Worm (Caenorhabditis elegans) whole organism, midembryonic: Measurements from ENCODE around the gene T23F2.5.

Source experiments
- flt-1 ChIP-seq: fragments of 200-800 bp; sonication (Bioruptor generic); IDR thresholded peaks from 2 replicates; pipeline ENCODE4 v1.3.6; 2022; ENCODE audit warnings: missing genetic modification characterization, missing compliant biosample characterization
- klf-2 ChIP-seq: fragments of 200-800 bp; sonication (Bioruptor generic); conservative IDR thresholded peaks from 2 replicates; pipeline ENCODE4 v1.3.6; 2022; ENCODE audit warnings: missing genetic modification reagents, missing genetic modification characterization, missing compliant biosample characterization
- med-1 ChIP-seq: sonication (generic microtip); optimal IDR thresholded peaks from 2 replicates; lab custom pipeline; 2017; ENCODE audit warnings: missing genetic modification characterization, mild to moderate bottlenecking, missing compliant biosample characterization, antibody characterized with exemption, missing genetic modification reagents; ENCODE audit not compliant: insufficient read depth

ce11 chrX:5477597-5477996 is 39.4 kb downstream of the T23F2.5 start:
- no peak for TF ChIP-seq med-1 (GFP tag; lab: Kevin White, UChicago)
- no peak for TF ChIP-seq flt-1 (GFP tag; lab: Robert Waterston, UW)
- no peak for TF ChIP-seq klf-2
